Worm (Caenorhabditis elegans): ENCODE results near the gene tag-51.

The tag-51 gene

DNA sequence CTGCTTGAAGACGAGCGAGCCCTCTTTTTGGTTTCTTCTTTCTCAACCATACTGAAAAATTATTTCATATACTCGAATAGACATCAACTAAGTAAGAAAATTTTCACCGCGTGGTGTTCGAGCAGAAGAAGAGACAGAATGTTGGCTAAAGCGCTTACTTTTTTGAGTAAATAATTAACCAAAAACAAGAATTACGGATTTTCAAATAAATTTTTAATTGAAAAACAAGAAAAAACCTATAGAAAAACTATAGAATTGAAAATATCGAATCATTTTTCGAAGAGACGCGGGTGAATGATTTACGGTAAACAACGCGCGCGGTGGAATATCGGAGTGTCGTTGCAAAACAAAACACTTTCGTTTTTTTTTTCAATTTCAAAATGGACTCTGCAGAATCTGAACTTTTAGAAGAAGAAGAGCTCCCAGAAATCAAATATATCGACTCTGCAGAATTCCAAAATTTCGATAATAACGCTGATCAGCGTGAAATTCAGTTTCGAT, at the start of gene tag-51, which contains the start of gene rnp-5:
Gene tag-51 (plus strand): TSS at position 363 of the 501 bp plus-strand sequence.
Gene rnp-5 (minus strand): TSS at position 51 of the 501 bp plus-strand sequence.
- TF ChIP-seq unc-62 (GFP tag; optimal IDR thresholded peaks at IDR 0.05) = no peak

DNA sequence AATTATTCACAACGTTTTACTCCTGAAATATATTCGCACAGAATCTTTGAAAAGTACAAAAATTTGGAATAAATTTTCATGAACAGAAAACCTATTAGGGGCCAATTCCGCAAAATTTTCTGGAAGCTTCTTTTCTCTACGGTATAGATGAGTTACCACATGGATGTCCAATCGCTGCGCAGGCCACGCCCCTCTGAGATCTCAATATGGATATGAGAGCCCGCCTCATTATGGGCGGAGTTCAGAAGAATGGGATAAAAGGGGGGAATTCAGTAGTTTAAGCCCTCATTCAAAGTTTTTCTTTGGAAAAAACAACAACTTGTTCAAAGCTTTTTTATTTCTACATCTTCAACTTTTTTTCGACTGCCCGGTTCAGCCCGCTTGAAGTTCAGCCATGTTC, 42.5 kb upstream of the tag-51 start, which contains the start of gene daf-7:
Gene daf-7 (plus strand): TSS at position 301 of the 400 bp plus-strand sequence.
- no peak for TF ChIP-seq unc-62 (GFP tag; optimal IDR thresholded peaks at IDR 0.05)

DNA sequence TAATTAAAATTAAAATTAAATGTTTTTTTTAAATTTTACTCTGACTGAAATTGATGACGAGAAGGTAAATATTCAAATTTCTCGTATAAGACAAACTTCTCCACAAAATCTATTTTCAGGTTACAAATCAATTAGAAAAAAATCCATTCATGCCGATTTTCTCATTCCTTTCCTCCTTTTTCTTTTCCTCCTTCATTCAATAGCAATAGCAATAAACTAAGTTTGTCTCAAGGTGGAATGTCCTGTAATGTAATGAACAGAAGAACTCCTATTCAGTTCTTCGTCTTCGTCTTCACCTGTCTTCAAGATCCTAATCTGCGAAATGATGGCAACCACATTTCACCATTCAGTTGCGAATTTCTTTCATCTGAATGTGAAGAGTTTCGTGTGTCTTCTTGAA, 38.2 kb upstream of the tag-51 start, which contains the start of gene dac-1:
Gene dac-1 (plus strand): TSS at position 301 of the 400 bp plus-strand sequence.
- no peak for TF ChIP-seq unc-62 (GFP tag; optimal IDR thresholded peaks at IDR 0.05)

DNA sequence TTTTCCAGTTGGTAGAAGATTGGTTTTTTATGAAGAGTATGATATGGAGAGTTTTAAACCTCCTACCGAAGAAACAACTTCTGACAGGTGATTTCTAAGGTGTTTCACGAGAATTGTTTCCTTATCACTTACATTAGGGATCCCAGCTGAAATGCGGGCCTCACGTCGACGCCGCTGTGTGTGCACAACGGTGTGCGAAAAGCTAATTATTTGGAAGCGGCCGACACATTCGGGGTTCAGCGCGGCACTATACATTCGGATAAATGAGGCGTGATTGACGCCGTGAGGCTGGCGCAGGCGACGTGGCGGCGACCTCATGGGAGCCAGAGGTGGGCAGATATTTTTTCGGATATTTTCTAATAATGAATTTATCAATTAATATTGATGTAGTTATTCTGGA, 34.7 kb upstream of the tag-51 start:
- TF ChIP-seq unc-62 (GFP tag; optimal IDR thresholded peaks at IDR 0.05) = no peak

DNA sequence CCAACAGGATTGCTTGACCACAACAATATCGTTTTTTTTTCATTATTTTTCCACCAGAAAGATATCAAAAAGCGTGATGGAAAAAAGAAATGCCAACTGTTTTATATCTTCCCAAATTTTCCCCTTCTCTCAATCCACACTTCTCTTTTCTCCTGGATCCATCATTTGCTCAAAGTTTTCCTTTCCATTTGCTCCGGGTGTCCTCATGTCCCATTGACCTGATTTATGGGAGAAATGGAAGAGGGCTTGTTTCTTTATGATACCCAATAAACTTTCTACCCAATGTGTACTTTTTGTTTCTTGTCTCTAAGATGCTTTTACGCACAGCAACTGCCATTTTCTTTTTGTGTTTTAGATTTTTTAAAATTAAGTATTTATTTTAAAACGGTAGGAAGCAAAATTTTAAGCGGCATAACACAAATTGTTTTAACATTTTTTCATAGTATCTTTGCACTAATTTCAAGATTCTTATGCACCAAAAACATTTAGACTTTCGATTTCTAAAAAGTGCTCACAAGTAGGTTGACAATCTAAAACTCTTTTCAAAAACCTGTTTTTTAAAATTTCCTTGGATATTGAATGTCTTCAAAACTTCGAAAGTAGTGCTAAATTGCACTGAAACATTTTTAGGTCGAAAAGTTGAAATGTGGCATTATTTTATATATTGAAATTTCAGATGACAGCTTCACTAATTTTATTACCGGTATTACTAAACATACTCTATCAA, 31.3 kb upstream of the tag-51 start, which contains the start of gene clec-149:
Gene clec-149 (plus strand): TSS at position 677 of the 727 bp plus-strand sequence.
- no peak for TF ChIP-seq unc-62 (GFP tag; optimal IDR thresholded peaks at IDR 0.05)

DNA sequence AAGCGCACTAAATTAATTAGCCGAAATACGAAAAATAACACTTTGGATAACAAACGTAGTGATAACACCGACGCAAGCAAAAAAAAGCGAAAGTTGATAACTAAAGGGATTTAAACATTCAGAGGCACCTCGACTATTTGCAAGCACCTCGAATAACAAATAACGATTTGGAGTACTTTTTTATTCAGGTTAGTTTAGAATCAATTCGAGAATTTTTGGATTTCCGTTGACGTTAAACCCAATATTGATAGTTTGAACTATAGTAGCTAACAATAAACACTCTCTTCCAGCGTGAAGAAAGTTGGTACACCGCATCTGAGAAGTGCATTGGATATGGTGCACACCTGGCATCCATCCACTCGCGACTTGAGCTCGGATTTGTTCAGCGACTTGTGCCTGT, 28.8 kb upstream of the tag-51 start:
- TF ChIP-seq unc-62 (GFP tag; optimal IDR thresholded peaks at IDR 0.05) = no peak

DNA sequence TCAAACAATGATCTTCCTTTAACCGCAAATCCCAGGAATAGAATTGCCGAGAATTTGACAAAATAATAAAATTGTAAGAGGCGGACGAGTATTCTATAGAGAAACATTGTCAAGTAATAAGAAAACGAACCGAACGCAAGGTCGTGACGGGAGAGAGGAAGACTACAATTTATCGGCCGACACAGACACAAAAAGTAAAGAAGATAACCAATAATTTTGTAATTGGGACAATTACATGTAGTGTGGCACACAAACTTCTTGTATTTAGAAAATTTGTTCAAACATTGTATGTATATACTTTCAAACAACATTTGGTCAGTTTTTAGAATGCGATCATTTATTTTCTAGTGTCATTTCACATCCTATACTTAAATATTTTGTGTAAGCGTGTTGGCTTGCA, 22.1 kb upstream of the tag-51 start, which contains the start of gene ceeh-1:
Gene ceeh-1 (minus strand): TSS at position 317 of the 400 bp plus-strand sequence.
- TF ChIP-seq unc-62 (GFP tag; optimal IDR thresholded peaks at IDR 0.05) = no peak

DNA sequence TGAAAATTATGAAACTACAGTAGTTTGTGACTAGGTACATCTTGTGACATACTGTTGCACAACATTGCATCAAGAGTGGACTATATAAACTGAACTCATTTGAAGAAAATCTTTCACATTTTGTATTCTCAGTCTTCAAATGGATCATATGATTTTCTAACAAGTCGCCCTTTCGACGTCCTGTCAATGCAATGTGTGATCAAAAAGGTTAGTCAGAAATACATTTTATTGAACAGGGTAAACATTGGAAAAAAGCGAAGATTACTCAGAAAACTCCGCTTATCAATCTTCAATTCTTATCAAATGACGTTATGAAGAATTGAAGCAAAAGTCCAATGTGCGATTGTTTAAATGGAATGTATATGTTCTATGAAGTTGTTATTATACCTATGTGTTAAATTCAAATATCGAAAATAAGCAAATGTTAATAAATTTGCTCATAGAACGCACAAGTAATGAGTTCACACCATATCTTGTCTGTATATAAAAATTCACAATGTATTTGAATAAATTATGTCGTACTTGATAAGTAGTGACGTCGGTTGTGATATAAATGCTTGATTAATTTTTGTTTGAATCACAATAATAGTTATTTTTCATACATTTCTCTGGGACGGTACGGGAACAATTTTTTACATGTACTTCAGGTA, 21.0 kb upstream of the tag-51 start, which contains the start of gene zip-2:
Gene zip-2 (plus strand): TSS at position 128 of the 650 bp plus-strand sequence.
- TF ChIP-seq unc-62 (GFP tag; optimal IDR thresholded peaks at IDR 0.05) = no peak

DNA sequence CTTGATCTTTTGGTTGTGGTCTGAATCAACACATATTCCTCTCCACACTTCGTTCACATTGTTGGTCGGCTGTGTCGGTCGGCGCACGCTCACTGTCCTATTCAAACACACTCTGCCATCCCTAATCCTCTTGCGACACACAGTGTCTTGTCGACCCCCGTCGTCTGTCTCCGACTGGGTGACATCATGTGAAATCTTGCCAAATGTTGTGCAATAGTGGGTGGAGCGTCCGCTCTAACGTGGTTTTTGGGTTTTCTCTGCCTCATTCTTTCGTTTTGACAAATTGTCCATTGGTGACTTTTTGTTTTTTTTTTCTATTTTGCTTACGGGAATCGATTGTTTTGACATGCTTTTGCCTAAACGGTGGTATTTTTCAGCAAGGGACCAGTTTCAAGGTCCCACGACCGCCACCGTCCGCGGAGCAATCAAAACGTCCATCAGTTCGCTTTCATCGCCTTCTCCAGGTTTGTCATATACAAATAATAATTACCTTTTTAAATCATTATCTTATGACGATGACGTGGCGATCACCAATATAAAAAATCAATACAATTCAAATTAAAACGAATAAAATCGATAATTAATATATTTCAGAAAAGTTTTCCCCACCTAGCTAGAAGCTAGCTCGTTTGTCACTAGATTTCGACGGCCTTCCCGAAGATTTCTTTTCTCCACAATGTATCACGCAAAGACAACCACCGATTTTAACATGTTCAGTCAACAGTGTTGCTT, 20.1 kb upstream of the tag-51 start:
- peak; percentile 9 for TF ChIP-seq unc-62 (GFP tag; optimal IDR thresholded peaks at IDR 0.05)

DNA sequence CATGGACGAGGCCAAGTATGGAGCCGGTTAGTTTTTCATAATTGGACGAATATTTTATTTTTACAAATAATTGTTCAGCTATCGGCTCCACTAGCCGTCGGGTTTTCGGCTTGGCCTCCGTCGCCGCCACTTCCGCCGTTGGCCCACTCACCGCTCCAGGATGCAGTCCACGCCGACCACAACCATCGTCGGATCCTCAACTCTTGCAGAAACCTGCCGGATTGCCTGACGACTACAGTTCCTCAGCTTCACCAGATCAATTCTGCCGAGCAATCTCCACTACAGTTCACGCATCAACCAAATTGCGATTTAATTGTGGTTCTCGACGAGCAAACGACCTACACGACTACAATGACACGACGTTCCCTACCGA, 19.6 kb upstream of the tag-51 start:
- TF ChIP-seq unc-62 (GFP tag; optimal IDR thresholded peaks at IDR 0.05) = no peak

DNA sequence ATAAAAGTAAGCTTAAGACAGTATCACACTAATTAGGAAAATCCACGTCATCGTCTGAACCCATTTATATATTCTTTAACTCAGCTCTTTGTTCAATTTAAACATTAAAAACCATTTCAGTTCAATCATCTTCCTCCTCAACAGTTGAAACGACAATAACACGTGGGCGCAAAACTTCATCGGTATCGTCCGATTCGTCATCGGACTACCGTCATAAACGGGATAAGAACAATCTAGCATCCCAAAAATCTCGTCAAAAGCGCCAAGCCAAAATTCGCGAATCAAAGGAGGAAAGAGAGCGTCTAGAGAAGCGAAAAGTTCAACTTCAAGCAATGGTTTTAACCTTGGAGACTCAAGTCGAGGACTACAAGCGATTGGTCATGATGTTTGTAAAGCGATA, 18.8 kb upstream of the tag-51 start:
- no peak for TF ChIP-seq unc-62 (GFP tag; optimal IDR thresholded peaks at IDR 0.05)

DNA sequence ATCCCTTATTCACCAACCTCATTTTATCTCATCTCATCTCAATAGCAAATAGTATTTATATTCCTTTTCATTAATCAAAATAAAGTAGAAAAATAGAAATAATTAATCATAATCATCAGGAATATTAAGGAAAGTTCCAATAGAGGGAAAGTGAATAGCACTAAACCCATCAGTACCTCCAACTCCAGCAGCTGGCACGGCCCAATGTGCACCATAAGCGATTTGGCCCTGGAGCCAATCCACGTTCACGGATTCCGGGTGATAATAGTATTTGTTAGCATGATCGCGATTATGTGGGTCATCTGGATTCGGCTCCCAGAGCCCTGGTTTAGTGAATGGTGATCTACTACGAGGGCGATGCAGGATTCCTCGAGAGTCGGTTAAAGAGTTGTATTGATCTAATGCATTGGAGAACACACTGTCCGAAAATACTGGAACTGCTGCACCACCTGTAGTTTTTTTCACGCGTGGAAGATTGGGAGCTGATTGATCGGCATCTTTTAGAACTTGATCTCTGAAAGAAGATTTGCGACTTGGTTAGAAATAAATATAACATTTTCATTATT, 18.2 kb upstream of the tag-51 start:
- peak; percentile 20 for TF ChIP-seq unc-62 (GFP tag; optimal IDR thresholded peaks at IDR 0.05)

DNA sequence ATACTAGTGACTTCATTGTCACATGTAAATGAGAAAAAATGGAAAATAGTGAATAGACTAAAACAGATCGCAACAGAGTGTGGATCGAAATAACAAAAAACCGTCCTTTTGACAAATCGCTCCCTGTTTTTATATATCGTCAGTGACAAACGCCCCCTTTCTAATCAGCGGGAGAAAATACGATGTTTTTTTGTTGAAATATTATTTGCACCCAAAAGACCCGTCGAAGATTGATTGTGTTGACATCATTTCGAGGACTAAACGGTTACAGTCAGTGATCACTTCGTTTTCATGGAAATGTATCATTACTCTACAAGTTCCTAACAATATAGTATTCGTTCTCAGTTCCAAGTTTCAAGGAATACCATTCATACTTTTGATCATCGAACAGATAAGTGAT, 14.5 kb upstream of the tag-51 start, which contains the start of gene dos-3:
Gene dos-3 (minus strand): TSS at position 101 of the 400 bp plus-strand sequence.
- no peak for TF ChIP-seq unc-62 (GFP tag; optimal IDR thresholded peaks at IDR 0.05)

DNA sequence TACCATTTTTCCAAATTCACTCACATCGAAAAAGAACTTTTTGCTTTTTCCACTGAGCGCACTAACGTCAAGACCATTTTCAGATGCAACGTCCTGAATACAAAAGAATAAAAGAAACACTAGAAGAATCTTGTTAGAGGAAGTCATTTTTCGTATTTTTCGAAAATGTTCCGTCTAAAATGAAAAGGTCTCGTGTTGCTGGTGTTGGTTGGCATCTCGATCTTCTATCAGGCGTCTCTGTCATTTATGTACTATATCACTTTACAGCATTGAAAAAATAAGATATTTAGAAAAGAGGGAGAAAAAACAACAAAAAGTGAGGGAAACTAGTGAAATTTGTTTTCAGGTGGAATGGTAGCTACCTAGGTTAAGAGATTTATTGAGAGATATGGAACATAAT, 12.8 kb upstream of the tag-51 start, which contains the start of gene K02F3.9:
Gene K02F3.9 (minus strand): TSS at position 190 of the 400 bp plus-strand sequence.
- TF ChIP-seq unc-62 (GFP tag; optimal IDR thresholded peaks at IDR 0.05) = no peak

DNA sequence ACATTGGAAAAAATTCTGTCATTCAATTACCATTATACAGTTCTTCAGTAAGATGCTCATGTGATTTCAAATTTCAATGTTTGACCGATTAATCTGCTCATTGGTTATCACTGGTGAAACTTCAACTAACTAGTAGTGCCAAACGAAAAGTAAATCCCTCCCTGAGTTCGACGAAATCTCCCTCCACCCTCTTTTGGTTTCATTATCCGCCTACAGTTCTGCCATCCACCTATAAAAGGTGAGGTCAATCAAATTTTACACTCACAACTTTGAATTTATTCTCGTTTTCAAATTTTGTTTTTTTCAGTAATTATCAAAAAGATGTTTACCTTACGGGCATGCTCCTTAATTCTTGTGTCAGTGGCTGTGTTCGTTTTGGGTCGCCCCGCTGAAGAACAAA, 11.4 kb upstream of the tag-51 start, which contains the start of gene far-8:
Gene far-8 (plus strand): TSS at position 301 of the 400 bp plus-strand sequence.
- no peak for TF ChIP-seq unc-62 (GFP tag; optimal IDR thresholded peaks at IDR 0.05)
